Worm (Caenorhabditis elegans) whole organism, young adult: ENCODE results near the gene ZK228.4.

Source experiments
- F52B5.7 ChIP-seq: sonication (generic microtip); optimal IDR thresholded peaks from 2 replicates; lab custom pipeline; 2016; ENCODE audit warnings: mild to moderate bottlenecking, missing genetic modification characterization, missing compliant biosample characterization
- aptf-3 ChIP-seq: fragments of 200-800 bp; sonication (Bioruptor generic); IDR thresholded peaks from 2 replicates; pipeline ENCODE4 v1.3.6; 2022; ENCODE audit warnings: missing genetic modification characterization, missing compliant biosample characterization
- atf-7 ChIP-seq: sonication (generic microtip); optimal IDR thresholded peaks from 2 replicates; lab custom pipeline; 2017; ENCODE audit warnings: mild to moderate bottlenecking, missing genetic modification characterization, missing compliant biosample characterization
- athp-1 ChIP-seq: sonication (generic microtip); optimal IDR thresholded peaks from 2 replicates; lab custom pipeline; 2017; ENCODE audit warnings: mild to moderate bottlenecking, missing genetic modification characterization, missing compliant biosample characterization
- attf-3 ChIP-seq: fragments of 200-800 bp; sonication (Bioruptor generic); conservative IDR thresholded peaks from 2 replicates; pipeline ENCODE4 v1.3.6; 2022; ENCODE audit warnings: missing genetic modification reagents, missing genetic modification characterization, missing compliant biosample characterization
- bed-2 ChIP-seq: fragments of 200-800 bp; sonication (Bioruptor generic); IDR thresholded peaks from 2 replicates; pipeline ENCODE4 v1.3.6; 2022; ENCODE audit warnings: missing genetic modification reagents, missing genetic modification characterization, missing compliant biosample characterization
- cebp-1 ChIP-seq, 2 experiments: fragments of 200-800 bp in 1 of 2; sonication (Bioruptor generic) in 1 of 2; sonication (generic microtip) in 1 of 2; IDR thresholded peaks in 1 of 2; optimal IDR thresholded peaks in 1 of 2; 2 replicates each; pipeline versions ENCODE4 v1.3.6 to Lab custom; 2017 to 2022; ENCODE audit warnings: missing compliant biosample characterization in 2 of 2, missing genetic modification characterization in 2 of 2, mild to moderate bottlenecking in 1 of 2, missing genetic modification reagents in 1 of 2, moderate library complexity in 1 of 2
- ceh-100 ChIP-seq: fragments of 200-800 bp; sonication (Bioruptor generic); IDR thresholded peaks from 2 replicates; pipeline ENCODE4 v1.3.6; 2022; ENCODE audit warnings: missing genetic modification reagents, missing genetic modification characterization, missing compliant biosample characterization
- ceh-91 ChIP-seq: fragments of 200-800 bp; sonication (Bioruptor generic); IDR thresholded peaks from 2 replicates; pipeline ENCODE4 v1.3.6; 2022; ENCODE audit warnings: missing genetic modification reagents, missing genetic modification characterization, missing compliant biosample characterization
- die-1 ChIP-seq: sonication (generic microtip); optimal IDR thresholded peaks from 2 replicates; lab custom pipeline; 2016; ENCODE audit warnings: missing genotype, mild to moderate bottlenecking, missing genetic modification characterization, missing compliant biosample characterization
- dpl-1 ChIP-seq: fragments of 150-350 bp; optimal IDR thresholded peaks from 2 replicates; lab custom pipeline; 2014; ENCODE audit warnings: missing biosample characterization, missing genetic modification reagents, missing genetic modification characterization
- egrh-3 ChIP-seq: fragments of 200-800 bp; sonication (Bioruptor generic); IDR thresholded peaks from 2 replicates; pipeline ENCODE4 v1.3.6; 2022; ENCODE audit warnings: missing genetic modification reagents, missing genetic modification characterization, missing compliant biosample characterization
- hmg-1.2 ChIP-seq: fragments of 200-800 bp; sonication (Bioruptor generic); IDR thresholded peaks from 2 replicates; pipeline ENCODE4 v1.3.6; 2022; ENCODE audit warnings: missing genetic modification reagents, missing genetic modification characterization, missing compliant biosample characterization
- hrde-1 ChIP-seq: sonication (generic microtip); optimal IDR thresholded peaks from 2 replicates; lab custom pipeline; 2016; ENCODE audit warnings: missing genetic modification characterization, mild to moderate bottlenecking, missing compliant biosample characterization, moderate library complexity, missing genotype, missing genetic modification reagents, borderline replicate concordance
- hsf-1 ChIP-seq: fragments of 200-800 bp; sonication (Bioruptor generic); IDR thresholded peaks from 2 replicates; pipeline ENCODE4 v1.3.6; 2022; ENCODE audit warnings: missing genetic modification reagents, missing genetic modification characterization, missing compliant biosample characterization
- lag-1 ChIP-seq: fragments of 200-800 bp; sonication (Bioruptor generic); IDR thresholded peaks from 2 replicates; pipeline ENCODE4 v1.3.6; 2022; ENCODE audit warnings: missing genetic modification reagents, missing genetic modification characterization, missing compliant biosample characterization
- lin-54 ChIP-seq: fragments of 200-800 bp; sonication (Bioruptor generic); optimal IDR thresholded peaks from 2 replicates; lab custom pipeline; 2018; ENCODE audit warnings: mild to moderate bottlenecking, missing genetic modification characterization, missing compliant biosample characterization
- lir-1 ChIP-seq: fragments of 200-800 bp; sonication (Bioruptor generic); conservative IDR thresholded peaks from 2 replicates; pipeline ENCODE4 v1.3.6; 2022; ENCODE audit warnings: missing genetic modification reagents, missing genetic modification characterization, missing compliant biosample characterization
- madf-6 ChIP-seq: fragments of 200-800 bp; sonication (Bioruptor generic); IDR thresholded peaks from 2 replicates; pipeline ENCODE4 v1.3.6; 2022; ENCODE audit warnings: missing genetic modification reagents, missing genetic modification characterization, missing compliant biosample characterization
- mcd-1 ChIP-seq: fragments of 200-800 bp; sonication (Bioruptor generic); IDR thresholded peaks from 2 replicates; pipeline ENCODE4 v1.3.6; 2022; ENCODE audit warnings: missing genetic modification reagents, missing genetic modification characterization, missing compliant biosample characterization
- mes-4 ChIP-seq: sonication (generic microtip); optimal IDR thresholded peaks from 2 replicates; lab custom pipeline; 2016; ENCODE audit warnings: missing genotype, missing genetic modification characterization, missing compliant biosample characterization
- nfya-1 ChIP-seq: sonication (generic microtip); optimal IDR thresholded peaks from 2 replicates; lab custom pipeline; 2017; ENCODE audit warnings: antibody characterized with exemption, missing compliant biosample characterization, missing genetic modification characterization, borderline replicate concordance; ENCODE audit not compliant: insufficient read depth
- nfya-2 ChIP-seq: fragments of 200-800 bp; sonication (Bioruptor generic); IDR thresholded peaks from 2 replicates; pipeline ENCODE4 v1.3.6; 2022; ENCODE audit warnings: missing genetic modification reagents, missing genetic modification characterization, missing compliant biosample characterization
- nhr-120 ChIP-seq: fragments of 200-800 bp; sonication (Bioruptor generic); IDR thresholded peaks from 2 replicates; pipeline ENCODE4 v1.3.6; 2022; ENCODE audit warnings: missing genetic modification characterization, missing compliant biosample characterization
- nhr-80 ChIP-seq: sonication (generic microtip); optimal IDR thresholded peaks from 2 replicates; lab custom pipeline; 2016; ENCODE audit warnings: missing genetic modification characterization, missing compliant biosample characterization
- pbrm-1 ChIP-seq: fragments of 200-800 bp; sonication (Bioruptor generic); IDR thresholded peaks from 2 replicates; pipeline ENCODE4 v1.3.6; 2022; ENCODE audit warnings: missing genetic modification reagents, missing genetic modification characterization, missing compliant biosample characterization
- snpc-1.1 ChIP-seq: sonication (generic microtip); optimal IDR thresholded peaks from 2 replicates; lab custom pipeline; 2017; ENCODE audit warnings: missing genetic modification characterization, mild to moderate bottlenecking, missing compliant biosample characterization, antibody characterized with exemption, moderate library complexity, missing genotype, missing genetic modification reagents; ENCODE audit not compliant: insufficient read depth
- snpc-1.3 ChIP-seq: sonication (generic microtip); optimal IDR thresholded peaks from 2 replicates; lab custom pipeline; 2017; ENCODE audit warnings: missing genetic modification characterization, mild to moderate bottlenecking, missing compliant biosample characterization, antibody characterized with exemption, moderate library complexity, missing genotype, missing genetic modification reagents; ENCODE audit not compliant: insufficient read depth
- tbx-9 ChIP-seq: sonication (generic microtip); optimal IDR thresholded peaks from 2 replicates; lab custom pipeline; 2016; ENCODE audit warnings: borderline replicate concordance, missing genetic modification characterization, inconsistent platforms, missing compliant biosample characterization
- tlf-1 ChIP-seq: fragments of 200-800 bp; sonication (Bioruptor generic); optimal IDR thresholded peaks from 2 replicates; lab custom pipeline; 2018; ENCODE audit warnings: mild to moderate bottlenecking, missing genetic modification characterization, missing compliant biosample characterization
- zfh-2 ChIP-seq: fragments of 200-800 bp; sonication (Bioruptor generic); conservative IDR thresholded peaks from 2 replicates; pipeline ENCODE4 v1.3.6; 2022; ENCODE audit warnings: missing genetic modification reagents, missing genetic modification characterization, missing compliant biosample characterization

The ZK228.4 gene

DNA sequence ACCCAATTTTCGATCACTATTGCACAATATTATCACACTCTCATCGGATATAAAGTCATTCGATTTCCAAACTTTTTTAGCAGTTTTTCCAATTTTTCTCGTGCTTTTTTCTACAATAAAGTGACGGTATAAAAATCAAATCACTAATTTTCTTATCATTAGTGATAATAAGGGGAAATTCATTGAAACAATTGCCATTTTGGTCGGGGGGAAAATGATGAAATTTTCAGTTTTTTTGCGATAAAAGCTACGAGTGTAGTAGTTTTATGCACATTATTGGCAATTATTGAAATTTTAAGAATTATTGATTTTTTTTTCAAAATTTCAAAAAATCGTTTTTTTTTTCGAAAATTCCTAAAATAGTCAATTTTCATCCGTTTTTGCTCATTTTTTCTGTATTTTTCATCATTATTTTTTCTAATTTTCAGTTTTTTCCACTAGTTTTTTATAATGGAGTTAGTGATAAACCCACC lies at the start of gene ZK228.4:
ZK228.4 (plus strand) TSS at position 423 of the 473 bp plus-strand sequence.
- TF ChIP-seq nhr-80 (tag; lab: Kevin White, UChicago) (peak; percentile 38), atf-7 (no peak)

DNA sequence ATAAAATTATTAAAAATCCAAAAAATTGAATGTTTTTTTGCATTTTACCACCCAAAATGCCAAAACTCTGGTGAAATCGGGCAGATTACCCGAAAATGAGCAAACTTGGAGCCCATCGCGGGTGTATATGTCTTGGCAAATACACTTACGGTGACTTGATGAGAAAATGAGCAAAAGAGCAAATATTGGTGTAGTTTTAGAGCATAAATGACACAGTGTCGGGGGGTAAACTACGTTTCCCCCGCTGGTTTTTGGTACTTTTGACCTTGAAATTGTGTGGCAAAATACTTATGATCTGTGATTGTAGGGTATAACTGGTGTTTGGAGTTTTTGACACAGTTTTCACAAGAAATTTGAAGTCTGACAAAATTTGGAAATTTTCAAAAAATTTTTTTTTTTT lies 49.7 kb upstream of the ZK228.4 start, which contains the start of gene ZK262.2:
ZK262.2 (minus strand) TSS at position 101 of the 400 bp plus-strand sequence.
- TF ChIP-seq hmg-1.2 (GFP tag; lab: Robert Waterston, UW), result no peak
- TF ChIP-seq ceh-91, result no peak
- no peak for TF ChIP-seq mcd-1 (GFP tag; lab: Robert Waterston, UW)
- TF ChIP-seq dpl-1 (GFP tag; lab: Kevin White, UChicago), result no peak
- TF ChIP-seq nfya-1 (tag; lab: Kevin White, UChicago), result no peak
- TF ChIP-seq athp-1 (tag; lab: Kevin White, UChicago), result no peak
- TF ChIP-seq attf-3 (GFP tag; lab: Robert Waterston, UW), result no peak
- no peak for TF ChIP-seq lin-54 (GFP tag; lab: Kevin White, UChicago)
- TF ChIP-seq bed-2, result no peak
- TF ChIP-seq zfh-2, result no peak
- no peak for TF ChIP-seq lir-1 (GFP tag; lab: Robert Waterston, UW)
- no peak for TF ChIP-seq snpc-1.3 (tag; lab: Kevin White, UChicago)
- no peak for TF ChIP-seq pbrm-1 (GFP tag; lab: Robert Waterston, UW)
- no peak for TF ChIP-seq tbx-9 (tag; lab: Kevin White, UChicago)
- no peak for TF ChIP-seq lag-1

DNA sequence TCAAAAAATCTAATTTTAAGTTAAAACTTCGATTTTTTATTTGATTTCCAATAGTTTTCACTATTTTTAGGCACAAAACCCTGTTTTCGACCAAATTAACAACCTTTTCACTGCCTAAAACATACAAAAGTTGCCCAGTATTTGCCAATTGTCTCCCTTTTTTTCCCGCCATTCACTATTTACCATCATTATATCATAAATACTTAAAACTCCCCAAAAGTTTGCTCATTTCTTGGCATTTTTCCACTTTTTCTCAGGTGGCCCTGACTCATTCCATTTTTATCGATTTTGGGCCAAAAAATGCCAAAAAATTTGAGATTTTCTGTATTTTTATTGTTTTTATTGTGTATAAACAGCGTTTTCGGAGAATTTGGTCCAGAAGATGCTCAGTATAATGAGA lies 48.5 kb upstream of the ZK228.4 start, which contains the start of gene txt-8:
txt-8 (plus strand) TSS at position 301 of the 400 bp plus-strand sequence.
- TF ChIP-seq cebp-1 (GFP tag; IDR thresholded peaks at IDR 0.05; lab: Robert Waterston, UW) (no peak), cebp-1 (tag; optimal IDR thresholded peaks at IDR 0.05; lab: Kevin White, UChicago) (no peak), hrde-1 (tag; lab: Kevin White, UChicago) (no peak), F52B5.7 (tag; lab: Kevin White, UChicago) (no peak), mes-4 (tag; lab: Kevin White, UChicago) (no peak)

- TF ChIP-seq zfh-2 (peak; percentile 47; the same call in 1 of the 2 replicates), egrh-3 (peak; percentile 76; the same call in 1 of the 2 replicates), hsf-1 (GFP tag; lab: Robert Waterston, UW) (0 out of 2 replicates have a peak, but pooled peaks have one; percentile 7)
Observed at ce11 chrV:18415878-18416277, 46.7 kb upstream of the ZK228.4 start.

ce11 chrV:18420797-18421196 lies 41.8 kb upstream of the ZK228.4 start, which contains the start of gene srj-26:
srj-26 (plus strand) TSS chrV:18421097.
- TF ChIP-seq nfya-2 (no peak), die-1 (no peak), aptf-3 (GFP tag; lab: Robert Waterston, UW) (no peak), hmg-1.2 (GFP tag; lab: Robert Waterston, UW) (no peak), nhr-120 (GFP tag; lab: Robert Waterston, UW) (no peak), cebp-1 (GFP tag; IDR thresholded peaks at IDR 0.05; lab: Robert Waterston, UW) (no peak), cebp-1 (tag; optimal IDR thresholded peaks at IDR 0.05; lab: Kevin White, UChicago) (no peak), tlf-1 (no peak), madf-6 (GFP tag; lab: Robert Waterston, UW) (no peak), ceh-100 (no peak), snpc-1.1 (tag; lab: Kevin White, UChicago) (no peak)
